Worm (Caenorhabditis elegans): ENCODE measurements around the gene F26F2.3.

Gene F26F2.3

ce11 chrV:20545742-20546141 lies 20.6 kb downstream of the F26F2.3 start:
- TF ChIP-seq ham-2 (GFP tag; optimal IDR thresholded peaks at IDR 0.05) (no peak), snpc-4 (tag; optimal IDR thresholded peaks at IDR 0.05) (no peak), bed-3 (GFP tag; optimal IDR thresholded peaks at IDR 0.05) (no peak), elt-3 (tag; optimal IDR thresholded peaks at IDR 0.05) (no peak), ceh-39 (tag; optimal IDR thresholded peaks at IDR 0.05) (no peak), zip-8 (tag; optimal IDR thresholded peaks at IDR 0.05) (no peak), ceh-43 (GFP tag; optimal IDR thresholded peaks at IDR 0.05) (no peak), tbx-8 (GFP tag; optimal IDR thresholded peaks at IDR 0.05) (no peak), lsy-2 (tag; optimal IDR thresholded peaks at IDR 0.05) (no peak), nhr-2 (tag; optimal IDR thresholded peaks at IDR 0.05) (no peak), M03D4.4 (tag; optimal IDR thresholded peaks at IDR 0.05) (no peak), unc-62 (GFP tag; optimal IDR thresholded peaks at IDR 0.05) (no peak), sem-2 (GFP tag; optimal IDR thresholded peaks at IDR 0.05) (no peak), drap-1 (GFP tag; optimal IDR thresholded peaks at IDR 0.05) (no peak), nhr-28 (tag; optimal IDR thresholded peaks at IDR 0.05) (no peak)

DNA sequence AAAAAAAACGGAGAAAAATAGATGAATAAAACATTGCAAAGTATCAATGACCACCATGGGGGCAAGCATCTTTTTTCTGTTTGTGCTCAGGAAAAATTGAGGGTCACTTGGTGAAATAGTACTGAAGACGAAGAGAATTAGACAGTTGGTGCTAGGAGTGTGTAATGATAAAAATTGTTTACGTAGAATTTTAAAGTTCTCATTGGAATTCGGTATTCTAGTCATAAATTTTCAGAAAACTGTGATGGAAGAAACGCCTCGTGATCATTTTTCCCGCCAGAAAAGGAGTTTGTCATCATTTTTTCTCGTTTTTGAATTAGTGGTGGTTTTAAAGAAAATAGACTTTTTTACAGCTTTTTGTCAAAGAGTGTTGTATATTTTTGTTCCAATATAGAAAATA lies 21.7 kb downstream of the F26F2.3 start:
- TF ChIP-seq nhr-2 (tag; optimal IDR thresholded peaks at IDR 0.05) (no peak), elt-1 (tag; optimal IDR thresholded peaks at IDR 0.05; ENCODE audit: borderline replicate concordance, insufficient read depth) (no peak), mls-2 (tag; optimal IDR thresholded peaks at IDR 0.05) (no peak), ceh-43 (GFP tag; optimal IDR thresholded peaks at IDR 0.05) (no peak), ceh-39 (tag; optimal IDR thresholded peaks at IDR 0.05) (no peak), mep-1 (tag; optimal IDR thresholded peaks at IDR 0.05) (no peak)

ce11 chrV:20544092-20544491 lies 22.3 kb downstream of the F26F2.3 start, which contains the start of gene slc-36.3:
TSS of gene slc-36.3 (minus strand) at chrV:20544192.
- TF ChIP-seq pha-4 (tag; optimal IDR thresholded peaks at IDR 0.05) (no peak), nhr-2 (tag; optimal IDR thresholded peaks at IDR 0.05) (no peak)

DNA sequence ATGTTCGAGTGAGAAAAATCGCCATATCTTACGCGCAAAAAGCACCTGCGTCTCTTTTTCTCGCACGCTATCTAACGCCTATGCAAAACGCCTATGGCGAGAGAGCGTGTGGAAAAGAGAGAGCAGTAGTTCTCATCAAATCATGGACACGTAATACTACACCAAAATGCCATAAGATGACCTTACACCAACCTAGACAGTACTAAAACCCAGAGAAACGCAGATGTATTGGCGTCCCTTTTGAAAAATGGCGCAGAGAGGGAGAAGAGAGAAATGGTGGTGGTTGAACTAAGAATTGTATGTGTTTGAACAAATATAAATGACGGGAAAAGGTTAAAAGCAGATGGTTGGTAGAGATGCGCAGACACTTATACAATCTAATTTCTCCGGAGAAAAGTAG lies 27.3 kb downstream of the F26F2.3 start, which contains the start of gene Y38H6C.16:
Gene Y38H6C.16 (minus strand): TSS at position 293 of the 400 bp plus-strand sequence.
- no peak for TF ChIP-seq mls-2 (tag; optimal IDR thresholded peaks at IDR 0.05)
- no peak for TF ChIP-seq ceh-39 (tag; optimal IDR thresholded peaks at IDR 0.05)

DNA sequence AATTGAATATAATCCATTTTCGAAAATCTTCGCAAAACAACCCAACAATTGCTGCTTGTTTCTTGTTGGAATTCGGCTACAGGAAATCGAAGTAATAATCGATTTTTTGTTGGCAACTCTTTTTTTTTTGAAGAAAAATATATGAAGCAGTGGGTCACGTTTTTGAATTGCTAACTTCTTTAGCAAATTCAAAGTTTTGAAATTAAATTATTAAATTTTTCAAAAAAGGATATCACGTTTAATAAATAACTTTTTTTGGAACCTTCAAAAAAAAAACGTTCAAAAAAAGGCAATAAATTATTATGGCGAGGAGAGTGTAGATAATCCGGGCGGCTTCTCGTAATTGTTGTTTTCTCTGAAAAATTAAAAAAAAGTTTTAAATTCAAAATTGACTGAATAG lies 30.1 kb downstream of the F26F2.3 start, which contains the start of gene Y38H6C.15:
Gene Y38H6C.15 (minus strand): TSS at position 101 of the 400 bp plus-strand sequence.
- TF ChIP-seq mep-1 (tag; optimal IDR thresholded peaks at IDR 0.05) (no peak), ceh-43 (GFP tag; optimal IDR thresholded peaks at IDR 0.05) (no peak), flh-1 (GFP tag; optimal IDR thresholded peaks at IDR 0.05) (no peak), mls-2 (tag; optimal IDR thresholded peaks at IDR 0.05) (no peak), bed-3 (GFP tag; optimal IDR thresholded peaks at IDR 0.05) (no peak), lsy-2 (tag; optimal IDR thresholded peaks at IDR 0.05) (no peak), ces-1 (GFP tag; optimal IDR thresholded peaks at IDR 0.05) (no peak), pha-4 (tag; optimal IDR thresholded peaks at IDR 0.05) (no peak), ceh-39 (tag; optimal IDR thresholded peaks at IDR 0.05) (no peak), nhr-76 (tag; optimal IDR thresholded peaks at IDR 0.05) (no peak), sptf-1 (tag; optimal IDR thresholded peaks at IDR 0.05) (no peak), nhr-2 (tag; optimal IDR thresholded peaks at IDR 0.05) (no peak), ztf-11 (tag; optimal IDR thresholded peaks at IDR 0.05) (no peak), elt-3 (tag; optimal IDR thresholded peaks at IDR 0.05) (no peak), unc-39 (tag; optimal IDR thresholded peaks at IDR 0.05) (no peak), lin-32 (GFP tag; optimal IDR thresholded peaks at IDR 0.05) (no peak), ham-2 (GFP tag; optimal IDR thresholded peaks at IDR 0.05) (no peak)

DNA sequence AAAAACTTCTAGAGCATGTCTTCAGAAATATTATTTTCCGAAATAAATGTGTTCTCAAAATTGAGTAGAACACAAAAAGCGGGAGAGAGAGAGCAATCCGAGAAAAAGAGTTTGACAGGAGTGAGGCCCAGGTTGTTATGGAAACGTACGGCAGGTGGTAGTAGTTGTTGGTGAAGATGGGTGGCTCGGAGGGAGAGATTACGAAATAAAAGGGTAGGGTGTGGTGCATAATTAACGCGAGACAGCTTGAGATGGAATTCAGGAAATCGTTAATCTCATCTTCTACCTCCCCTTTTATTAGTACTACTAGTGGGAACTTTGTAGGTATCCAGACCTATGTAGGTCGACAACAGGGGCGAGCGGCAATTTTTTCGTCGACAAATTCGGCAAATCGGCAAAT lies 32.3 kb downstream of the F26F2.3 start, which contains the start of gene famh-161:
Gene famh-161 (minus strand): TSS at position 101 of the 400 bp plus-strand sequence.
- TF ChIP-seq ces-1 (GFP tag; optimal IDR thresholded peaks at IDR 0.05) (peak; percentile 15), lin-32 (GFP tag; optimal IDR thresholded peaks at IDR 0.05) (no peak), tbx-8 (GFP tag; optimal IDR thresholded peaks at IDR 0.05) (no peak), ztf-11 (tag; optimal IDR thresholded peaks at IDR 0.05) (no peak), ham-2 (GFP tag; optimal IDR thresholded peaks at IDR 0.05) (no peak)

ce11 chrV:20527493-20527892 lies 38.9 kb downstream of the F26F2.3 start, which contains the start of gene Y38H6C.13:
TSS of gene Y38H6C.13 (plus strand) at chrV:20527793.
- TF ChIP-seq ces-1 (GFP tag; optimal IDR thresholded peaks at IDR 0.05) (no peak), drap-1 (GFP tag; optimal IDR thresholded peaks at IDR 0.05) (no peak), mls-2 (tag; optimal IDR thresholded peaks at IDR 0.05) (no peak), pha-4 (tag; optimal IDR thresholded peaks at IDR 0.05) (no peak), nhr-237 (tag; optimal IDR thresholded peaks at IDR 0.05) (no peak), M03D4.4 (tag; optimal IDR thresholded peaks at IDR 0.05) (no peak), elt-3 (tag; optimal IDR thresholded peaks at IDR 0.05) (no peak), zip-8 (tag; optimal IDR thresholded peaks at IDR 0.05) (no peak), lin-32 (GFP tag; optimal IDR thresholded peaks at IDR 0.05) (no peak), sem-2 (GFP tag; optimal IDR thresholded peaks at IDR 0.05) (no peak), lin-13 (tag; optimal IDR thresholded peaks at IDR 0.05) (no peak), bed-3 (GFP tag; optimal IDR thresholded peaks at IDR 0.05) (no peak), unc-62 (GFP tag; optimal IDR thresholded peaks at IDR 0.05) (no peak)

Data from whole organism, mixed stage, embryonic.